Worm (Caenorhabditis elegans): ENCODE measurements around the gene ceh-53.
A peak's percentile ranks its signal among the peaks of the same experiment; 100 is the strongest.

ceh-53 gene

DNA sequence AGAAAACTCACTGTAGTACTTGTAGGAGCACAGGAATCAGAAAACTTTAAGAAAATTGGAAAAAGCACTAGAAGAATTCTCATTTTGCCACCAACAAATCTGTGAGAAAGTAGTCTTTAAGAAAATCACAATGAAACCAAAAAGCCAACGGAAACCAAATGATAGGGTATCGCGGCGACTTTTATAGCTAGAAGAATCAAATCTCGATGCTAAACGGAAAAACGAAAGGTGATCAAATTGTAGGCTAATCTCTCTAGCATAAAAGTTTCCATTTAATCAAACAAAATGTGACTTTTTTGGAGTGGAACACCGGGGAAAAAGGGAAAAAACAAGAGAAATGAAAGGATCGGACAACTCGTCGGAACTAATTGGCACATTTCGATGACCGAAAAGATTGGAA lies 1.7 kb upstream of the ceh-53 start, which contains the start of gene C09G12.17:
TSS of gene C09G12.17 (minus strand) at position 101 of the 400 bp plus-strand sequence.
- TF ChIP-seq hlh-11 (tag; optimal IDR thresholded peaks at IDR 0.05) (no peak), nhr-42 (GFP tag; IDR thresholded peaks at IDR 0.05) (no peak), lim-7 (GFP tag; IDR thresholded peaks at IDR 0.05) (no peak), nhr-41 (GFP tag; IDR thresholded peaks at IDR 0.05) (no peak), Y105C5A.15 (GFP tag; IDR thresholded peaks at IDR 0.05) (no peak), ztf-7 (tag; optimal IDR thresholded peaks at IDR 0.05) (no peak), daf-19 (GFP tag; conservative IDR thresholded peaks at IDR 0.05) (no peak), dmd-9 (GFP tag; IDR thresholded peaks at IDR 0.05) (no peak), ceh-32 (tag; optimal IDR thresholded peaks at IDR 0.05; ENCODE audit: poor library complexity) (no peak)

DNA sequence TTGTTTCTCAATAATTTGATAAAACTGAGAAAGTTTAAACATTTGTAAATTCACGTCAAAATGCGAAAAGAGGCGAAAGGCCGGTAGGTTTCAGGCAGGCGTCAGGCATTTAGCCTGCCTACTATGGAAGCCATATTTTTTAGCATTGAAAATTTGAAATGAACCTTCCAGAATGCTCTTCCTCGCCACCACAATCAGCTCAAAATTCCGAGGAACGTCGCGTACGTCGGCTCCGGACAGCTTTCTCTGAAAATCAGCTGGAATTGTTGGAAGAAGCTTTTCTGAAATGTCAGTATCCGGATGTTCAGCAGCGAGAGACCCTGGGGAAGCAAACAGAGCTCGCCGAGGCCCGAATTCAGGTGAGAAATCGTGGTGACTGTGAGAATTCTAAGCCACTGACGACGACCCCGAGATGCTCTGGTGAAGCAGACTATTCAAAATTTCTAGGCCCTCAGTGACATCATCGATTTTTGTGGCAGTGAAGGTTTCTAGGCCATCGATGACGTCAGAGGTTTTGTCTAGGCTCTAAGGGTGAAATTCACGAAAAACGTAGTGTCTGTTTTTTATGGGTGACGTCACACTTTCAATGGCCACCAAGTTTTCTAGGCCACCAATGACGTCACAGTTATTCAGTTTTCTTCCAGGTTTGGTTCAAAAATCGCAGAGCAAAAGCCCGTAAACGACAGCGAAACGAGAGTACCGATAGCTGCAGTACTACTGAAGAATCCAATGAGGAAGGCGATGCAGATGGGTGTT lies 4.2 kb downstream of the ceh-53 start:
- TF ChIP-seq dve-1 (tag; optimal IDR thresholded peaks at IDR 0.05; ENCODE audit: insufficient read depth) (no peak), Y5F2A.4 (GFP tag; optimal IDR thresholded peaks at IDR 0.05) (no peak), attf-4 (tag; optimal IDR thresholded peaks at IDR 0.05) (no peak), ces-1 (GFP tag; optimal IDR thresholded peaks at IDR 0.05) (no peak), hif-1 (tag; optimal IDR thresholded peaks at IDR 0.05) (no peak), Y48G9A.11 (GFP tag; IDR thresholded peaks at IDR 0.05) (no peak), nhr-77 (tag; optimal IDR thresholded peaks at IDR 0.05) (no peak), daf-19 (GFP tag; conservative IDR thresholded peaks at IDR 0.05) (no peak), nhr-42 (GFP tag; IDR thresholded peaks at IDR 0.05) (no peak), aha-1 (tag) (peak; percentile 90), skn-1 (tag; optimal IDR thresholded peaks at IDR 0.05) (no peak), F26F4.8 (GFP tag; conservative IDR thresholded peaks at IDR 0.05) (no peak), set-16 (GFP tag; IDR thresholded peaks at IDR 0.05) (0 out of 2 replicates have a peak, but pooled peaks have one; percentile 9), nhr-237 (tag; optimal IDR thresholded peaks at IDR 0.05) (no peak), unc-62 (GFP tag; optimal IDR thresholded peaks at IDR 0.05 in 1 of 2) (peak in 1 of 2 experiments; percentile 80), unc-62 (tag; optimal IDR thresholded peaks at IDR 0.05) (no peak), nhr-76 (tag; optimal IDR thresholded peaks at IDR 0.05) (no peak)

DNA sequence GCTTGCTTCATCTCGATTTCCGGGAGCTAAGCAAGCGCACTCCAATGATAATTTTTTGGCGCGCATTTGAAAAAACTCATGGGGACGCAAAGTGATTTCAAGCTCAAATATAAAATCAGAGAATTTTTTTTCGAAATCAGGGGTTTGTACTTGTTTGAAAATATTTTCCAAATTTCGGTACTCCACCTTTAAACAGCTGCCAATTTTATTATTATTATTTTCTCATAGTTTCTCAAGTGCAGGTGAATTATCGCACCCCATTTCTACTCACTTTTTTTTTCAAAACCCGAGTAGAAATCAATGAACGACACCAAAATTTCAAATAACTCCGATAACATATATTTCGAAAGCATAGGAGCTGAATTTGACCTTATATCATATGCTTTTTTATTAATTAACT lies 6.1 kb downstream of the ceh-53 start, which contains the start of gene srz-83:
TSS of gene srz-83 (plus strand) at position 301 of the 400 bp plus-strand sequence.
- TF ChIP-seq Y48G9A.11 (GFP tag; IDR thresholded peaks at IDR 0.05) (no peak), ceh-82 (tag; optimal IDR thresholded peaks at IDR 0.05) (no peak), mdt-29 (GFP tag; IDR thresholded peaks at IDR 0.05) (no peak)

DNA sequence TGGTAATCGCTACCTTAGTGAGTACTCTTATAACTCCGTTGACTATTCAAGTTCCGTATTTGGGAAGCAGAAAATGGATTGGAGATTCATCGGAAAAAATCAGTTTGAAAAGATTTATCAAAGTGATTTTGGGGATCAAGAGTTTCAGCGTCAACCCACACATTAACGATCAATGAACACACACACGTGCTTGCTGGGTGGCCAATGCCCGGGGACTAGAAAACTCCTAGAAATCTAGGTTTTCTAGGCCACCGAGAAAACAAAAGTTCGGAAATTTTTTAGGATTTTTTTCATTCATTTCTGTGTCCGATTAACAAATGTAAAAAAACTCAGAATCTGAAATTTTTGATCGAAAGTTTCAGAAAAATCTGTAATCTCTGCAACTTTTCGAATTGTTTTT lies 7.9 kb downstream of the ceh-53 start:
- no peak for TF ChIP-seq unc-39 (tag; optimal IDR thresholded peaks at IDR 0.05)
- TF ChIP-seq F44E2.7 (GFP tag; IDR thresholded peaks at IDR 0.05): no peak
- peak; percentile 2 for TF ChIP-seq ama-1 (optimal IDR thresholded peaks at IDR 0.05)
- TF ChIP-seq skn-1 (tag; optimal IDR thresholded peaks at IDR 0.05): no peak
- peak; percentile 32; the same call in 1 of the 2 replicates for TF ChIP-seq Y48G9A.11 (GFP tag; IDR thresholded peaks at IDR 0.05)
- TF ChIP-seq unc-62 (GFP tag; optimal IDR thresholded peaks at IDR 0.05 in 1 of 2): peak in 1 of 2 experiments; percentile 30
- no peak for TF ChIP-seq unc-62 (tag; optimal IDR thresholded peaks at IDR 0.05)
- TF ChIP-seq nhr-102 (tag; optimal IDR thresholded peaks at IDR 0.05): no peak
- TF ChIP-seq ceh-44 (GFP tag; IDR thresholded peaks at IDR 0.05): no peak
- no peak for TF ChIP-seq T26A8.4 (GFP tag; IDR thresholded peaks at IDR 0.05)
- peak; percentile 29; the same call in 1 of the 2 replicates for TF ChIP-seq lin-38 (GFP tag; IDR thresholded peaks at IDR 0.05)
- TF ChIP-seq Y105C5A.15 (GFP tag; IDR thresholded peaks at IDR 0.05): 0 out of 2 replicates have a peak, but pooled peaks have one; percentile 33
- no peak for TF ChIP-seq egl-43 (GFP tag; IDR thresholded peaks at IDR 0.05)
- TF ChIP-seq zip-11 (GFP tag; IDR thresholded peaks at IDR 0.05): no peak
- TF ChIP-seq dve-1 (tag; optimal IDR thresholded peaks at IDR 0.05; ENCODE audit: insufficient read depth): peak; percentile 2
- no peak for TF ChIP-seq lir-3 (tag; optimal IDR thresholded peaks at IDR 0.05)
- TF ChIP-seq hif-1 (tag; optimal IDR thresholded peaks at IDR 0.05): peak in 1 of 2 experiments; percentile 11
- no peak for TF ChIP-seq zag-1 (tag; optimal IDR thresholded peaks at IDR 0.05)
- TF ChIP-seq nhr-237 (tag; optimal IDR thresholded peaks at IDR 0.05): no peak
- no peak for TF ChIP-seq hlh-11 (tag; optimal IDR thresholded peaks at IDR 0.05)
- TF ChIP-seq mes-2 (tag; optimal IDR thresholded peaks at IDR 0.05; ENCODE audit: poor library complexity, severe bottlenecking): peak; percentile 67
- no peak for TF ChIP-seq lin-15B (tag; optimal IDR thresholded peaks at IDR 0.05)
- TF ChIP-seq mxl-3 (GFP tag; optimal IDR thresholded peaks at IDR 0.05): peak; percentile 42
- TF ChIP-seq php-3 (GFP tag; IDR thresholded peaks at IDR 0.05): no peak
- TF ChIP-seq zip-2 (tag; optimal IDR thresholded peaks at IDR 0.05): no peak
- TF ChIP-seq duxl-1 (tag; optimal IDR thresholded peaks at IDR 0.05; ENCODE audit: poor library complexity): no peak
- TF ChIP-seq ceh-28 (tag; optimal IDR thresholded peaks at IDR 0.05): no peak
